Fruit fly (Drosophila melanogaster) Kc167 (cell line): ENCODE measurements around the gene CG31145.

Source experiments
- Myc ChIP-seq: fragments of >200 bp; optimal IDR thresholded peaks from 2 replicates; lab custom pipeline; 2017; ENCODE audit warnings: missing external identifiers
- Sin3A ChIP-seq: fragments of >200 bp; optimal IDR thresholded peaks from 2 replicates; lab custom pipeline; 2018; ENCODE audit warnings: missing external identifiers
- h ChIP-seq: fragments of >200 bp; optimal IDR thresholded peaks from 3 replicates; lab custom pipeline; 2018; ENCODE audit warnings: missing external identifiers
- insv ChIP-seq: fragments of >200 bp; optimal IDR thresholded peaks from 3 replicates; lab custom pipeline; 2018; ENCODE audit warnings: missing external identifiers
- psq ChIP-seq: fragments of >200 bp; optimal IDR thresholded peaks from 2 replicates; lab custom pipeline; 2017; ENCODE audit warnings: missing external identifiers
- ttk ChIP-seq: sonication (Bioruptor generic); optimal IDR thresholded peaks from 2 replicates; lab custom pipeline; 2017; ENCODE audit warnings: missing external identifiers

- TF ChIP-seq Myc: no peak
- TF ChIP-seq psq (lab: Kevin White, UChicago): no peak
- TF ChIP-seq h: no peak
- no peak for TF ChIP-seq insv (lab: Kevin White, UChicago)
- no peak for TF ChIP-seq ttk (lab: Kevin White, UChicago)
- TF ChIP-seq Sin3A (lab: Kevin White, UChicago): no peak
Observed at dm6 chr3R:23668583-23668982, 876 bp downstream of the CG31145 start.
